Fruit fly (Drosophila melanogaster) S2 (cell line): ENCODE measurements around the gene mtm.

Experiments
- CG8478 ChIP-seq: fragments of >200 bp; optimal IDR thresholded peaks from 2 replicates; lab custom pipeline; 2018
- CTCF ChIP-seq, 2 experiments: fragments of >200 bp; optimal IDR thresholded peaks; 2 replicates each; lab custom pipeline; 2018

DNA sequence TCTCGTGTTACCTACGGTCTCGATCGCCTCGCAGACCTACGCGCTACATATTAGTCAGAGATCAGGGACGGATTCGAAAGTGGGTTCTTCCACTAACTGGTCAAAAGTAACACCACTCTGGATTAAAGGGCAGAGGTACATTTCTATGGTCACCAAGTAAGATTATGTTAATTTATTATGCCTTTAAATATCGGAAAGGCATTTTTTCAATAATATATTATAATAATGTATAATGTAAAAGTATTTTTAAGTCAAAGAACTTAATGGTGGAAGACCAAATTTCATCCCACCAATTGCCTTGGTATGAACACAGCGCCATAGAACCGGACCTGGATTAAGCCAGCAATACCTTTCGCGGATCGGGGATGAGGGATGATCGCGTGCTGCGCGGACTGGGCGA lies 14.0 kb downstream of the mtm start:
- no peak for TF ChIP-seq CTCF (optimal IDR thresholded peaks at IDR 0.05; lab: Kevin White, UChicago)
- TF ChIP-seq CG8478 (lab: Kevin White, UChicago) = no peak
